Worm (Caenorhabditis elegans) whole organism, L2 larva: ENCODE results near the gene R10D12.7.

Experiments
- ceh-82 ChIP-seq: fragments of 150-350 bp; optimal IDR thresholded peaks from 2 replicates; lab custom pipeline; 2014; ENCODE audit warnings: missing biosample characterization, missing genetic modification characterization
- dmd-4 ChIP-seq: sonication (generic microtip); optimal IDR thresholded peaks from 2 replicates; lab custom pipeline; 2017; ENCODE audit warnings: missing biosample characterization, missing genetic modification characterization
- egl-27 ChIP-seq: sonication (generic microtip); optimal IDR thresholded peaks from 3 replicates; lab custom pipeline; 2017; ENCODE audit warnings: missing biosample characterization, missing genetic modification reagents, missing genetic modification characterization
- elt-1 ChIP-seq: fragments of 150-350 bp; optimal IDR thresholded peaks from 2 replicates; lab custom pipeline; 2014; ENCODE audit warnings: missing biosample characterization, missing genetic modification characterization
- lsy-2 ChIP-seq, 2 experiments: fragments of 150-350 bp in 1 of 2; sonication (generic microtip) in 1 of 2; optimal IDR thresholded peaks; 2 replicates each; lab custom pipeline; 2014 to 2017; ENCODE audit warnings: missing biosample characterization in 2 of 2, missing genetic modification characterization in 2 of 2
- nhr-237 ChIP-seq: fragments of 150-350 bp; optimal IDR thresholded peaks from 2 replicates; lab custom pipeline; 2014; ENCODE audit warnings: missing biosample characterization, missing genetic modification characterization
- snpc-4 ChIP-seq: fragments of 150-350 bp; optimal IDR thresholded peaks from 2 replicates; lab custom pipeline; 2014; ENCODE audit warnings: missing biosample characterization, missing genetic modification characterization

DNA sequence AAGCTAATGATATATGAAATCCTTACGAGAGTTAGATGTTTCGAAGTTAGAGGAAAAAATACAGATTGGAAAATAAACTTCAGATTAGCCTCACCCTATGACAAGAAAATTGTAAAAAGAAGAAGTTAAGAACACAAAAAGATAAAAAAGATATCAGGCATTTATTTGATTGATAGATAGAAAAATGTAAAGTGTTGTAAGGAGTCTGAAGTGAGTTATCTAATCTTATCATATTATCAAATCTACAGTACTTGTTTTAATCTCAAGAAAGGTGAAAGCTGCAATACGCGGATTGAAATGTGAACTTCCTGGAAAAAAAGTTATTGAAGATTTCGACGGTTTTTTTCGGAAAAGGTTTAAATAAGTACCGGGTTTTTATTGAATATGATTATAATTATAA lies 14.4 kb upstream of the R10D12.7 start:
- no peak for TF ChIP-seq lsy-2 (tag; optimal IDR thresholded peaks at IDR 0.05; lab: Kevin White, UChicago)
- no peak for TF ChIP-seq ceh-82 (tag; lab: Kevin White, UChicago)
- no peak for TF ChIP-seq egl-27
- no peak for TF ChIP-seq dmd-4
- TF ChIP-seq nhr-237: no peak
- no peak for TF ChIP-seq snpc-4 (tag; lab: Kevin White, UChicago)
- no peak for TF ChIP-seq elt-1 (tag; lab: Kevin White, UChicago)
